Worm (Caenorhabditis elegans) whole organism, mixed stage, embryonic: Measurements from ENCODE around the gene str-193.

ENCODE experiments used
- M03D4.4 ChIP-seq: sonication (generic microtip); optimal IDR thresholded peaks from 2 replicates; lab custom pipeline; 2017; ENCODE audit warnings: mild to moderate bottlenecking, missing genetic modification characterization, missing compliant biosample characterization
- bed-3 ChIP-seq: fragments of 200-800 bp; sonication (Bioruptor generic); optimal IDR thresholded peaks from 3 replicates; lab custom pipeline; 2018; ENCODE audit warnings: mild to moderate bottlenecking, missing genetic modification characterization, moderate library complexity, missing compliant biosample characterization
- ceh-39 ChIP-seq: fragments of 150-350 bp; optimal IDR thresholded peaks from 2 replicates; lab custom pipeline; 2014; ENCODE audit warnings: missing biosample characterization, missing genetic modification characterization
- ceh-43 ChIP-seq: fragments of 200-800 bp; sonication (Bioruptor generic); optimal IDR thresholded peaks from 2 replicates; lab custom pipeline; 2018; ENCODE audit warnings: mild to moderate bottlenecking, missing genetic modification characterization, moderate library complexity, missing compliant biosample characterization
- ceh-83 ChIP-seq: fragments of 200-800 bp; sonication (Bioruptor generic); optimal IDR thresholded peaks from 2 replicates; lab custom pipeline; 2018; ENCODE audit warnings: mild to moderate bottlenecking, missing genetic modification characterization, missing compliant biosample characterization
- ces-1 ChIP-seq: fragments of 150-350 bp; optimal IDR thresholded peaks from 2 replicates; lab custom pipeline; 2014; ENCODE audit warnings: missing biosample characterization, missing genetic modification reagents, missing genetic modification characterization
- cnd-1 ChIP-seq: fragments of 200-800 bp; sonication (Bioruptor generic); optimal IDR thresholded peaks from 2 replicates; lab custom pipeline; 2018; ENCODE audit warnings: mild to moderate bottlenecking, missing genetic modification characterization, missing compliant biosample characterization
- drap-1 ChIP-seq: fragments of 200-800 bp; sonication (Bioruptor generic); optimal IDR thresholded peaks from 3 replicates; lab custom pipeline; 2018; ENCODE audit warnings: mild to moderate bottlenecking, missing genetic modification characterization, missing compliant biosample characterization
- elt-1 ChIP-seq: sonication (generic microtip); optimal IDR thresholded peaks from 2 replicates; lab custom pipeline; 2017; ENCODE audit warnings: missing genetic modification characterization, mild to moderate bottlenecking, missing compliant biosample characterization, antibody characterized with exemption, moderate library complexity, borderline replicate concordance; ENCODE audit not compliant: insufficient read depth
- elt-3 ChIP-seq: fragments of 150-350 bp; optimal IDR thresholded peaks from 2 replicates; lab custom pipeline; 2014; ENCODE audit warnings: missing biosample characterization, missing genetic modification characterization
- ham-2 ChIP-seq: fragments of 200-800 bp; sonication (Bioruptor generic); optimal IDR thresholded peaks from 2 replicates; lab custom pipeline; 2018; ENCODE audit warnings: mild to moderate bottlenecking, missing genetic modification characterization, missing compliant biosample characterization
- hlh-1 ChIP-seq: fragments of 150-350 bp; optimal IDR thresholded peaks from 2 replicates; lab custom pipeline; 2014; ENCODE audit warnings: missing biosample characterization, missing genetic modification reagents, missing genetic modification characterization
- lin-13 ChIP-seq: fragments of 150-350 bp; optimal IDR thresholded peaks from 2 replicates; lab custom pipeline; 2014; ENCODE audit warnings: missing biosample characterization, missing genetic modification characterization
- lin-32 ChIP-seq: fragments of 200-800 bp; sonication (Bioruptor generic); optimal IDR thresholded peaks from 2 replicates; lab custom pipeline; 2018; ENCODE audit warnings: mild to moderate bottlenecking, missing genetic modification characterization, missing compliant biosample characterization
- mab-5 ChIP-seq: fragments of 150-350 bp; optimal IDR thresholded peaks from 2 replicates; lab custom pipeline; 2014; ENCODE audit warnings: missing biosample characterization, missing genetic modification characterization
- mep-1 ChIP-seq: fragments of 150-350 bp; optimal IDR thresholded peaks from 2 replicates; lab custom pipeline; 2017; ENCODE audit warnings: missing biosample characterization, missing genetic modification reagents, missing genetic modification characterization, inconsistent platforms
- mls-2 ChIP-seq: sonication (generic microtip); optimal IDR thresholded peaks from 2 replicates; lab custom pipeline; 2016; ENCODE audit warnings: mild to moderate bottlenecking, missing genetic modification characterization, moderate library complexity, missing compliant biosample characterization
- nhr-12 ChIP-seq: fragments of 150-350 bp; optimal IDR thresholded peaks from 2 replicates; lab custom pipeline; 2014; ENCODE audit warnings: missing biosample characterization, missing genetic modification characterization
- nhr-2 ChIP-seq: fragments of 150-350 bp; optimal IDR thresholded peaks from 2 replicates; lab custom pipeline; 2014; ENCODE audit warnings: missing biosample characterization, missing genetic modification characterization
- nhr-237 ChIP-seq: fragments of 150-350 bp; optimal IDR thresholded peaks from 2 replicates; lab custom pipeline; 2014; ENCODE audit warnings: missing biosample characterization, missing genetic modification characterization
- pha-4 ChIP-seq: fragments of 150-350 bp; optimal IDR thresholded peaks from 2 replicates; lab custom pipeline; 2018; ENCODE audit warnings: missing biosample characterization, missing genetic modification reagents, missing genetic modification characterization
- snpc-4 ChIP-seq: fragments of 150-350 bp; optimal IDR thresholded peaks from 2 replicates; lab custom pipeline; 2014; ENCODE audit warnings: missing biosample characterization, missing genetic modification characterization
- sptf-1 ChIP-seq: sonication (generic microtip); optimal IDR thresholded peaks from 2 replicates; lab custom pipeline; 2017; ENCODE audit warnings: mild to moderate bottlenecking, missing genetic modification characterization, moderate library complexity, missing compliant biosample characterization
- tbx-8 ChIP-seq: fragments of 200-800 bp; sonication (Bioruptor generic); optimal IDR thresholded peaks from 2 replicates; lab custom pipeline; 2018; ENCODE audit warnings: mild to moderate bottlenecking, missing genetic modification characterization, moderate library complexity, missing compliant biosample characterization
- unc-120 ChIP-seq: sonication (generic microtip); optimal IDR thresholded peaks from 2 replicates; lab custom pipeline; 2017; ENCODE audit warnings: missing genetic modification characterization, missing compliant biosample characterization; ENCODE audit not compliant: poor library complexity, severe bottlenecking
- unc-39 ChIP-seq: fragments of 150-350 bp; optimal IDR thresholded peaks from 2 replicates; lab custom pipeline; 2014; ENCODE audit warnings: missing biosample characterization, missing genetic modification characterization
- unc-62 ChIP-seq: fragments of 150-350 bp; optimal IDR thresholded peaks from 2 replicates; lab custom pipeline; 2014; ENCODE audit warnings: missing biosample characterization, missing genetic modification reagents, missing genetic modification characterization
- zip-8 ChIP-seq: fragments of 150-350 bp; optimal IDR thresholded peaks from 2 replicates; lab custom pipeline; 2014; ENCODE audit warnings: missing biosample characterization, missing genetic modification characterization
- ztf-11 ChIP-seq: fragments of 150-350 bp; optimal IDR thresholded peaks from 2 replicates; lab custom pipeline; 2014; ENCODE audit warnings: missing biosample characterization, missing genetic modification characterization

The str-193 gene

ce11 chrV:9796562-9796961 lies 25.1 kb downstream of the str-193 start, which contains the start of gene F46B6.9:
Gene F46B6.9, plus strand, starts transcription at chrV:9796862.
- TF ChIP-seq bed-3 (GFP tag; lab: Kevin White, UChicago) (no peak), M03D4.4 (tag; lab: Kevin White, UChicago) (no peak), nhr-237 (no peak)

- TF ChIP-seq M03D4.4 (tag; lab: Kevin White, UChicago) (no peak), ces-1 (GFP tag; lab: Kevin White, UChicago) (peak; percentile 17), mls-2 (tag; lab: Kevin White, UChicago) (no peak), drap-1 (no peak)
Observed at ce11 chrV:9796002-9796401, 25.6 kb downstream of the str-193 start.

ce11 chrV:9794997-9795396 lies 26.6 kb downstream of the str-193 start:
- no peak for TF ChIP-seq unc-62 (GFP tag; lab: Kevin White, UChicago)
- no peak for TF ChIP-seq ztf-11 (tag; lab: Kevin White, UChicago)
- no peak for TF ChIP-seq ceh-43 (GFP tag; lab: Kevin White, UChicago)
- no peak for TF ChIP-seq unc-39
- no peak for TF ChIP-seq zip-8 (tag; lab: Kevin White, UChicago)
- no peak for TF ChIP-seq bed-3 (GFP tag; lab: Kevin White, UChicago)
- no peak for TF ChIP-seq elt-1 (tag; lab: Kevin White, UChicago)
- no peak for TF ChIP-seq sptf-1 (tag; lab: Kevin White, UChicago)
- no peak for TF ChIP-seq ceh-83
- no peak for TF ChIP-seq elt-3
- no peak for TF ChIP-seq ham-2

ce11 chrV:9791332-9791731 lies 30.3 kb downstream of the str-193 start, which contains the start of gene lipl-2:
Gene lipl-2, plus strand, starts transcription at chrV:9791567.
- TF ChIP-seq unc-62 (GFP tag; lab: Kevin White, UChicago) (no peak), drap-1 (no peak), mep-1 (tag; lab: Kevin White, UChicago) (no peak), elt-3 (no peak), ceh-39 (tag; lab: Kevin White, UChicago) (no peak), ztf-11 (tag; lab: Kevin White, UChicago) (no peak), bed-3 (GFP tag; lab: Kevin White, UChicago) (no peak), unc-120 (no peak), nhr-237 (no peak), ceh-43 (GFP tag; lab: Kevin White, UChicago) (no peak), M03D4.4 (tag; lab: Kevin White, UChicago) (no peak), cnd-1 (tag; lab: Kevin White, UChicago) (no peak), ham-2 (no peak), zip-8 (tag; lab: Kevin White, UChicago) (no peak), nhr-12 (no peak), lin-32 (no peak), mls-2 (tag; lab: Kevin White, UChicago) (no peak), nhr-2 (no peak), unc-39 (no peak), pha-4 (tag; lab: Kevin White, UChicago) (no peak)

ce11 chrV:9789657-9790261 lies 31.9 kb downstream of the str-193 start, which contains the start of gene ztf-7:
Gene ztf-7, minus strand, starts transcription at chrV:9789707.
- peak; percentile 67 for TF ChIP-seq unc-62 (GFP tag; lab: Kevin White, UChicago)
- TF ChIP-seq lin-32: peak; percentile 4
- TF ChIP-seq mep-1 (tag; lab: Kevin White, UChicago): peak; percentile 92
- peak; percentile 68 for TF ChIP-seq sptf-1 (tag; lab: Kevin White, UChicago)
- no peak for TF ChIP-seq mab-5 (tag; lab: Kevin White, UChicago)
- no peak for TF ChIP-seq ceh-39 (tag; lab: Kevin White, UChicago)
- TF ChIP-seq lin-13: peak; percentile 84
- TF ChIP-seq unc-39: no peak
- TF ChIP-seq ceh-43 (GFP tag; lab: Kevin White, UChicago): no peak
- TF ChIP-seq snpc-4: no peak
- no peak for TF ChIP-seq elt-3
- no peak for TF ChIP-seq tbx-8 (GFP tag; lab: Kevin White, UChicago)
- TF ChIP-seq unc-120: no peak
- TF ChIP-seq drap-1: no peak
- TF ChIP-seq hlh-1 (tag; lab: Kevin White, UChicago): peak; percentile 72
- peak; percentile 42 for TF ChIP-seq nhr-237
- peak; percentile 84 for TF ChIP-seq pha-4 (tag; lab: Kevin White, UChicago)
- no peak for TF ChIP-seq ham-2
